Fruit fly (Drosophila melanogaster): ENCODE measurements around the gene CG31321.

- TF ChIP-seq EcR (GFP tag; optimal IDR thresholded peaks at IDR 0.05) (peak; percentile 58), Pif1A (GFP tag; optimal IDR thresholded peaks at IDR 0.05) (no peak), Ets98B (GFP tag; IDR thresholded peaks at IDR 0.05) (peak; percentile 26; the same call in 1 of the 2 replicates), Pif1B (GFP tag; optimal IDR thresholded peaks at IDR 0.05) (peak; percentile 7), CG10348 (GFP tag; IDR thresholded peaks at IDR 0.05) (no peak), CG4496 (GFP tag; IDR thresholded peaks at IDR 0.05) (peak; percentile 53; the same call in 1 of the 3 replicates)
Measured at dm6 chr3R:14289958-14290835, 20.0 kb upstream of the CG31321 start.

Measured in whole organism, pupa.